Worm (Caenorhabditis elegans) whole organism, L3 larva: ENCODE data around the gene vav-1.

ENCODE experiments used
- R02D3.7 ChIP-seq: fragments of 150-350 bp; optimal IDR thresholded peaks from 2 replicates; lab custom pipeline; 2014; ENCODE audit warnings: missing biosample characterization, missing genetic modification characterization
- ZK546.5 ChIP-seq: sonication (generic microtip); optimal IDR thresholded peaks from 2 replicates; lab custom pipeline; 2017; ENCODE audit warnings: missing biosample characterization, missing genetic modification characterization
- aly-2 ChIP-seq: fragments of 150-350 bp; optimal IDR thresholded peaks from 2 replicates; lab custom pipeline; 2014; ENCODE audit warnings: missing biosample characterization, missing genetic modification characterization
- ceh-82 ChIP-seq: fragments of 150-350 bp; optimal IDR thresholded peaks from 2 replicates; lab custom pipeline; 2014; ENCODE audit warnings: missing biosample characterization, missing genetic modification characterization
- ceh-9 ChIP-seq: sonication (generic microtip); optimal IDR thresholded peaks from 2 replicates; lab custom pipeline; 2018; ENCODE audit warnings: missing biosample characterization, missing genetic modification characterization
- daf-12 ChIP-seq: fragments of 150-350 bp; optimal IDR thresholded peaks from 2 replicates; lab custom pipeline; 2014; ENCODE audit warnings: missing biosample characterization, missing genetic modification reagents, missing genetic modification characterization
- egl-27 ChIP-seq: sonication (generic microtip); optimal IDR thresholded peaks from 4 replicates; lab custom pipeline; 2017; ENCODE audit warnings: missing biosample characterization, missing genetic modification reagents, missing genetic modification characterization
- egl-5 ChIP-seq: fragments of 150-350 bp; optimal IDR thresholded peaks from 2 replicates; lab custom pipeline; 2017; ENCODE audit warnings: missing biosample characterization, missing genetic modification reagents, missing genetic modification characterization, inconsistent platforms
- elt-2 ChIP-seq: sonication (generic microtip); optimal IDR thresholded peaks from 2 replicates; lab custom pipeline; 2016; ENCODE audit warnings: missing genetic modification reagents, mild to moderate bottlenecking, missing genetic modification characterization, missing compliant biosample characterization
- eor-1 ChIP-seq, 2 experiments: fragments of 150-350 bp; optimal IDR thresholded peaks; 2 replicates each; lab custom pipeline; 2014 to 2018; ENCODE audit warnings: missing biosample characterization in 2 of 2, missing genetic modification characterization in 2 of 2
- fkh-10 ChIP-seq: sonication (generic microtip); optimal IDR thresholded peaks from 2 replicates; lab custom pipeline; 2017; ENCODE audit warnings: missing biosample characterization, missing genetic modification reagents, missing genetic modification characterization
- fkh-2 ChIP-seq: fragments of 150-350 bp; optimal IDR thresholded peaks from 2 replicates; lab custom pipeline; 2014; ENCODE audit warnings: missing biosample characterization, missing genetic modification reagents, missing genetic modification characterization
- fos-1 ChIP-seq: fragments of 150-350 bp; optimal IDR thresholded peaks from 2 replicates; lab custom pipeline; 2014; ENCODE audit warnings: missing biosample characterization, missing genetic modification characterization
- hmg-11 ChIP-seq: sonication (generic microtip); optimal IDR thresholded peaks from 2 replicates; lab custom pipeline; 2016; ENCODE audit warnings: missing genetic modification characterization, missing compliant biosample characterization
- jun-1 ChIP-seq: fragments of 150-350 bp; optimal IDR thresholded peaks from 2 replicates; lab custom pipeline; 2014; ENCODE audit warnings: missing biosample characterization, missing genetic modification reagents, missing genetic modification characterization
- lin-15B ChIP-seq: fragments of 150-350 bp; optimal IDR thresholded peaks from 2 replicates; lab custom pipeline; 2014; ENCODE audit warnings: missing biosample characterization, missing genetic modification characterization
- lin-39 ChIP-seq: fragments of 150-350 bp; optimal IDR thresholded peaks from 2 replicates; lab custom pipeline; 2018; ENCODE audit warnings: missing biosample characterization, missing genetic modification reagents, missing genetic modification characterization
- lsy-12 ChIP-seq: sonication (generic microtip); optimal IDR thresholded peaks from 2 replicates; lab custom pipeline; 2016; ENCODE audit warnings: mild to moderate bottlenecking, missing genetic modification characterization, missing compliant biosample characterization
- mml-1 ChIP-seq: fragments of 150-350 bp; sonication (generic microtip); optimal IDR thresholded peaks from 3 replicates; lab custom pipeline; 2014; ENCODE audit warnings: missing biosample characterization, missing genetic modification characterization
- nfya-1 ChIP-seq: sonication (generic microtip); optimal IDR thresholded peaks from 2 replicates; lab custom pipeline; 2017; ENCODE audit warnings: missing genetic modification characterization, mild to moderate bottlenecking, missing compliant biosample characterization, antibody characterized with exemption, moderate library complexity; ENCODE audit not compliant: insufficient read depth
- nhr-11 ChIP-seq: fragments of 150-350 bp; optimal IDR thresholded peaks from 2 replicates; lab custom pipeline; 2014; ENCODE audit warnings: missing biosample characterization, missing genetic modification characterization
- nhr-12 ChIP-seq: fragments of 150-350 bp; optimal IDR thresholded peaks from 2 replicates; lab custom pipeline; 2014; ENCODE audit warnings: missing biosample characterization, missing genetic modification characterization
- nhr-28 ChIP-seq: fragments of 150-350 bp; optimal IDR thresholded peaks from 2 replicates; lab custom pipeline; 2014; ENCODE audit warnings: missing biosample characterization, missing genetic modification characterization
- nhr-43 ChIP-seq: sonication (generic microtip); optimal IDR thresholded peaks from 2 replicates; lab custom pipeline; 2016; ENCODE audit warnings: mild to moderate bottlenecking, missing genetic modification characterization, missing compliant biosample characterization; ENCODE audit not compliant: poor library complexity, severe bottlenecking
- nhr-67 ChIP-seq: fragments of 150-350 bp; optimal IDR thresholded peaks from 2 replicates; lab custom pipeline; 2014; ENCODE audit warnings: missing biosample characterization, missing genetic modification characterization
- nhr-77 ChIP-seq: fragments of 150-350 bp; optimal IDR thresholded peaks from 2 replicates; lab custom pipeline; 2014; ENCODE audit warnings: missing biosample characterization, missing genetic modification characterization
- pqm-1 ChIP-seq: fragments of 150-350 bp; optimal IDR thresholded peaks from 2 replicates; lab custom pipeline; 2017; ENCODE audit warnings: missing biosample characterization, missing genetic modification characterization, inconsistent platforms
- sea-2 ChIP-seq: fragments of 150-350 bp; sonication (generic microtip); optimal IDR thresholded peaks from 4 replicates; lab custom pipeline; 2014; ENCODE audit warnings: missing biosample characterization, missing genetic modification reagents, missing genetic modification characterization
- snpc-4 ChIP-seq: fragments of 150-350 bp; optimal IDR thresholded peaks from 2 replicates; lab custom pipeline; 2014; ENCODE audit warnings: missing biosample characterization, missing genetic modification characterization
- unc-39 ChIP-seq: sonication (generic microtip); optimal IDR thresholded peaks from 4 replicates; lab custom pipeline; 2017; ENCODE audit warnings: missing biosample characterization, missing genetic modification characterization
- ztf-11 ChIP-seq: fragments of 150-350 bp; optimal IDR thresholded peaks from 2 replicates; lab custom pipeline; 2014; ENCODE audit warnings: missing biosample characterization, missing genetic modification characterization
- ztf-4 ChIP-seq: fragments of 150-350 bp; optimal IDR thresholded peaks from 2 replicates; lab custom pipeline; 2014; ENCODE audit warnings: missing biosample characterization, missing genetic modification characterization

Gene vav-1

ce11 chrX:9171241-9171640 is 60.7 kb downstream of the vav-1 start, which contains the start of gene B0563.1:
Gene B0563.1, plus strand, starts transcription at chrX:9171541.
- TF ChIP-seq unc-39 (tag; lab: Kevin White, UChicago) (no peak), aly-2 (tag; lab: Kevin White, UChicago) (no peak), nhr-11 (no peak)

- TF ChIP-seq nhr-67 (tag; lab: Kevin White, UChicago): no peak
- TF ChIP-seq elt-2 (tag; lab: Kevin White, UChicago): no peak
- TF ChIP-seq pqm-1 (tag; lab: Kevin White, UChicago): no peak
- no peak for TF ChIP-seq unc-39 (tag; lab: Kevin White, UChicago)
- no peak for TF ChIP-seq lsy-12 (tag; lab: Kevin White, UChicago)
- TF ChIP-seq lin-15B (tag; lab: Kevin White, UChicago): no peak
- no peak for TF ChIP-seq fos-1 (tag; lab: Kevin White, UChicago)
- no peak for TF ChIP-seq ceh-9 (tag; lab: Kevin White, UChicago)
- TF ChIP-seq nhr-12 (tag; lab: Kevin White, UChicago): no peak
- TF ChIP-seq, all 47 proteins: peak for 0
Measured at ce11 chrX:9170058-9170457, 61.9 kb downstream of the vav-1 start.

- TF ChIP-seq ztf-11 (tag; lab: Kevin White, UChicago) (no peak), ceh-82 (tag; lab: Kevin White, UChicago) (no peak), snpc-4 (no peak), nhr-43 (tag; lab: Kevin White, UChicago) (no peak), ZK546.5 (no peak), elt-2 (tag; lab: Kevin White, UChicago) (no peak), mml-1 (tag; lab: Kevin White, UChicago) (no peak), nfya-1 (tag; lab: Kevin White, UChicago) (no peak), daf-12 (tag; lab: Kevin White, UChicago) (no peak), lin-39 (tag; lab: Kevin White, UChicago) (no peak), nhr-11 (no peak), nhr-77 (tag; lab: Kevin White, UChicago) (no peak), pqm-1 (tag; lab: Kevin White, UChicago) (no peak)
Measured at ce11 chrX:9168239-9168638, 63.7 kb downstream of the vav-1 start, which contains the start of gene B0563.9. Gene B0563.9, plus strand, starts transcription at chrX:9168539.

ce11 chrX:9166921-9167320 is 65.0 kb downstream of the vav-1 start, which contains the start of gene B0563.10:
Gene B0563.10, minus strand, starts transcription at chrX:9167245.
- TF ChIP-seq hmg-11 (tag; lab: Kevin White, UChicago): no peak
- no peak for TF ChIP-seq ztf-4
- no peak for TF ChIP-seq R02D3.7 (tag; lab: Kevin White, UChicago)
- no peak for TF ChIP-seq fkh-2
- TF ChIP-seq sea-2 (GFP tag; lab: Kevin White, UChicago): no peak
- TF ChIP-seq elt-2 (tag; lab: Kevin White, UChicago): no peak
- no peak for TF ChIP-seq egl-5 (tag; lab: Kevin White, UChicago)
- no peak for TF ChIP-seq nhr-43 (tag; lab: Kevin White, UChicago)
- no peak for TF ChIP-seq mml-1 (tag; lab: Kevin White, UChicago)
- no peak for TF ChIP-seq jun-1 (tag; lab: Kevin White, UChicago)
- no peak for TF ChIP-seq eor-1 (tag; optimal IDR thresholded peaks at IDR 0.05; lab: Kevin White, UChicago)
- TF ChIP-seq aly-2 (tag; lab: Kevin White, UChicago): no peak
- no peak for TF ChIP-seq daf-12 (tag; lab: Kevin White, UChicago)
- TF ChIP-seq nhr-11: no peak
- no peak for TF ChIP-seq nhr-28 (tag; lab: Kevin White, UChicago)
- no peak for TF ChIP-seq ZK546.5
- no peak for TF ChIP-seq lsy-12 (tag; lab: Kevin White, UChicago)
- TF ChIP-seq egl-27 (tag; lab: Kevin White, UChicago): no peak
- TF ChIP-seq fkh-10 (GFP tag; lab: Kevin White, UChicago): no peak
- TF ChIP-seq nhr-77 (tag; lab: Kevin White, UChicago): no peak
